Worm (Caenorhabditis elegans): ENCODE measurements around the gene fbxa-158.

DNA sequence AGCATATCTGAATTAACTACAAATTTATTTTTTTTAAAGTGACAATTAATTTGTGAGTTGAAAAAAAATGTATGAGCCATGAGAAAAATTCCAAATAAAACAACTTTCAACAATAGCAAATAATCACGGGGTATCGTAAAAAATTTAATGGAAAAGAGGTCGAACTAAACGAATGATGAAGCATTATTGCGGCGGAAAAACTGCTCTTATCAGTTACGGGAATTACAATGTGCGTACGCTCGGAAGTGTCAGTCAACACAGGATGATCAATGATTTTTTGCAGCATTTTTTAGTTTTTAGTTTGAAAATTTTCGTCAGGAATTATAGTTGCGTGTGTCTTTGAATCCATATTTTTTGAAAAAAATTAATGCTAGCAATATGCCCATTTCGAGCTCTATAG lies 44.3 kb downstream of the fbxa-158 start:
- TF ChIP-seq pha-4 (tag; optimal IDR thresholded peaks at IDR 0.05) (no peak), lin-32 (GFP tag; optimal IDR thresholded peaks at IDR 0.05) (no peak), ztf-11 (tag; optimal IDR thresholded peaks at IDR 0.05) (no peak), mab-5 (tag; optimal IDR thresholded peaks at IDR 0.05) (no peak), bed-3 (GFP tag; optimal IDR thresholded peaks at IDR 0.05) (no peak), blmp-1 (tag; optimal IDR thresholded peaks at IDR 0.05) (no peak), flh-1 (GFP tag; optimal IDR thresholded peaks at IDR 0.05) (no peak), lin-13 (tag; optimal IDR thresholded peaks at IDR 0.05) (no peak), sptf-1 (tag; optimal IDR thresholded peaks at IDR 0.05) (no peak), unc-39 (tag; optimal IDR thresholded peaks at IDR 0.05) (no peak), nhr-12 (tag; optimal IDR thresholded peaks at IDR 0.05) (no peak), elt-3 (tag; optimal IDR thresholded peaks at IDR 0.05) (no peak), mep-1 (tag; optimal IDR thresholded peaks at IDR 0.05) (no peak), unc-62 (GFP tag; optimal IDR thresholded peaks at IDR 0.05) (no peak)
